Worm (Caenorhabditis elegans) whole organism, late embryonic: ENCODE results near the gene Y116A8C.44.

ENCODE experiments used
- elt-2 ChIP-seq: sonication (generic microtip); optimal IDR thresholded peaks from 2 replicates; lab custom pipeline; 2016; ENCODE audit warnings: missing genetic modification reagents, missing genetic modification characterization, missing compliant biosample characterization
- gmeb-2 ChIP-seq: sonication (generic microtip); optimal IDR thresholded peaks from 2 replicates; lab custom pipeline; 2016; ENCODE audit warnings: missing genetic modification characterization, inconsistent platforms, missing compliant biosample characterization
- nhr-11 ChIP-seq: fragments of 150-350 bp; optimal IDR thresholded peaks from 2 replicates; lab custom pipeline; 2014; ENCODE audit warnings: missing biosample characterization, missing genetic modification characterization
- pha-2 ChIP-seq: sonication (generic microtip); optimal IDR thresholded peaks from 2 replicates; lab custom pipeline; 2017; ENCODE audit warnings: mild to moderate bottlenecking, missing genetic modification characterization, missing compliant biosample characterization
- pqm-1 ChIP-seq: sonication (generic microtip); optimal IDR thresholded peaks from 2 replicates; lab custom pipeline; 2016; ENCODE audit warnings: missing genetic modification characterization, missing compliant biosample characterization

ce11 chrIV:17025017-17025416 lies 32.9 kb downstream of the Y116A8C.44 start, which contains the start of gene dct-13:
- TF ChIP-seq pqm-1, result no peak
- no peak for TF ChIP-seq nhr-11
- no peak for TF ChIP-seq elt-2
- no peak for TF ChIP-seq gmeb-2 (tag; lab: Kevin White, UChicago)
- no peak for TF ChIP-seq pha-2
